Fruit fly (Drosophila melanogaster): ENCODE data around the gene NijA.

Gene NijA

dm6 chr3L:10709132-10709531 is 12.5 kb upstream of the NijA start (continued):
- peak; percentile 18 for TF ChIP-seq Ets21C (GFP tag; optimal IDR thresholded peaks at IDR 0.05)
- peak; percentile 12 for TF ChIP-seq Ets96B (tag; optimal IDR thresholded peaks at IDR 0.05)
- TF ChIP-seq ss (GFP tag; optimal IDR thresholded peaks at IDR 0.05): no peak
- peak; percentile 46 for TF ChIP-seq Hr39 (GFP tag; optimal IDR thresholded peaks at IDR 0.05)
- TF ChIP-seq CG4318 (GFP tag; optimal IDR thresholded peaks at IDR 0.05): peak; percentile 79
- peak; percentile 91 for TF ChIP-seq CG32006 (GFP tag; optimal IDR thresholded peaks at IDR 0.05)
- peak; percentile 50 for TF ChIP-seq CG11762 (GFP tag; optimal IDR thresholded peaks at IDR 0.05; ENCODE audit: insufficient read depth)
- TF ChIP-seq CG3032 (tag; optimal IDR thresholded peaks at IDR 0.05): peak; percentile 23
- peak; percentile 89 for TF ChIP-seq CG11902 (GFP tag; optimal IDR thresholded peaks at IDR 0.05)
- peak; percentile 86 for TF ChIP-seq Eip78C (GFP tag)
- peak; percentile 45 for TF ChIP-seq CG34406 (GFP tag; optimal IDR thresholded peaks at IDR 0.05)
- TF ChIP-seq Sox14 (GFP tag; optimal IDR thresholded peaks at IDR 0.05): peak; percentile 19
- TF ChIP-seq Hr4 (GFP tag; optimal IDR thresholded peaks at IDR 0.05): peak; percentile 78
- TF ChIP-seq OdsH (GFP tag; optimal IDR thresholded peaks at IDR 0.05): peak; percentile 72

DNA sequence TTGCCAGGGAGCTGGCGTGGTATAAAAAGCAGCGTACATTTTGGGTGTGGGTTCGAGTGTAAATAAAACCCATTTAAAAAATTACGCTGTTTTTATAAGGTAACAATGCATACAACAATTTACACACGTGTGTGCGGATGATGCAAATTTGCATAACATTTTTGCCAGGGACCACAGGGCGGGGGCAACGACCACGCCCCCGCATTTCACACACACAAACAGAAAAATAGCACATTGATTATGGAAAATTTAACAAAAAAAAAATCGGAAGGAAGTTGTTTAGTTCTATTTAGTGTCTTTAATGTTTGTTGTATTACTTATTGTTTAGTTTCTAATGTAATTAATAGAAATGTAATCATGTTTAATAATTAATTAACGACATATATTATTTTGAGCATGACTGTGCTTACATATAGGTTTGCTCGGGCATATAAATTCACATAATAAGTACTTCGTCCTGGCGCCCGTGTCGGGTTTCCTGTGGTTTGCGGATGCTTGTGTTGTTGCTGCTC is 7.9 kb upstream of the NijA start:
- TF ChIP-seq esn (GFP tag; optimal IDR thresholded peaks at IDR 0.05): peak; percentile 30
- peak; percentile 63 for TF ChIP-seq CG8119 (GFP tag; IDR thresholded peaks at IDR 0.05)
- no peak for TF ChIP-seq CG4318 (GFP tag; optimal IDR thresholded peaks at IDR 0.05)
- no peak for TF ChIP-seq Gug (GFP tag; IDR thresholded peaks at IDR 0.05)
- TF ChIP-seq fd85E (GFP tag; optimal IDR thresholded peaks at IDR 0.05): no peak
- TF ChIP-seq CG8319 (GFP tag; optimal IDR thresholded peaks at IDR 0.05): no peak
- TF ChIP-seq CG10669 (GFP tag; optimal IDR thresholded peaks at IDR 0.05): peak; percentile 34
- peak in 1 of 2 experiments; percentile 51 for TF ChIP-seq ss (GFP tag; optimal IDR thresholded peaks at IDR 0.05)
- TF ChIP-seq Eip78C (GFP tag): peak; percentile 70
- peak; percentile 40 for TF ChIP-seq CG15336 (GFP tag; IDR thresholded peaks at IDR 0.05)
- peak; percentile 16 for TF ChIP-seq Met (GFP tag; optimal IDR thresholded peaks at IDR 0.05)
- peak; percentile 23 for TF ChIP-seq OdsH (GFP tag; optimal IDR thresholded peaks at IDR 0.05)
- TF ChIP-seq CG11902 (GFP tag; optimal IDR thresholded peaks at IDR 0.05): no peak
- TF ChIP-seq Eip93F (GFP tag; optimal IDR thresholded peaks at IDR 0.05): no peak
- TF ChIP-seq CG16779 (tag; optimal IDR thresholded peaks at IDR 0.05): no peak
- no peak for TF ChIP-seq CG7368 (GFP tag; optimal IDR thresholded peaks at IDR 0.05)
- TF ChIP-seq Sox15 (GFP tag; optimal IDR thresholded peaks at IDR 0.05): no peak
- TF ChIP-seq Blimp-1 (GFP tag; optimal IDR thresholded peaks at IDR 0.05): no peak
- TF ChIP-seq salr (GFP tag; optimal IDR thresholded peaks at IDR 0.05): no peak
- peak; percentile 12 for TF ChIP-seq acj6 (GFP tag; optimal IDR thresholded peaks at IDR 0.05)
- TF ChIP-seq Sox14 (GFP tag; optimal IDR thresholded peaks at IDR 0.05): no peak
- TF ChIP-seq CG6792 (GFP tag; optimal IDR thresholded peaks at IDR 0.05): peak; percentile 13
- TF ChIP-seq CG1621 (tag; optimal IDR thresholded peaks at IDR 0.05): no peak
- TF ChIP-seq fd59A (GFP tag; optimal IDR thresholded peaks at IDR 0.05): peak; percentile 18
- no peak for TF ChIP-seq Ets21C (GFP tag; optimal IDR thresholded peaks at IDR 0.05)
- TF ChIP-seq achi (GFP tag; optimal IDR thresholded peaks at IDR 0.05): peak; percentile 20
- TF ChIP-seq Sox102F (GFP tag; optimal IDR thresholded peaks at IDR 0.05): peak; percentile 6
- TF ChIP-seq cyc (GFP tag; optimal IDR thresholded peaks at IDR 0.05): no peak
- TF ChIP-seq topi (GFP tag; optimal IDR thresholded peaks at IDR 0.05): no peak
- TF ChIP-seq CG6854 (GFP tag; optimal IDR thresholded peaks at IDR 0.05): no peak
- no peak for TF ChIP-seq Hr38 (GFP tag; optimal IDR thresholded peaks at IDR 0.05)
- peak; percentile 45; the same call in 1 of the 3 replicates for TF ChIP-seq eg (GFP tag; IDR thresholded peaks at IDR 0.05)
- no peak for TF ChIP-seq Hr4 (GFP tag; optimal IDR thresholded peaks at IDR 0.05)
- TF ChIP-seq CG6276 (GFP tag; optimal IDR thresholded peaks at IDR 0.05): no peak
- TF ChIP-seq CG34406 (GFP tag; optimal IDR thresholded peaks at IDR 0.05): peak; percentile 28
- TF ChIP-seq CG3919 (GFP tag; optimal IDR thresholded peaks at IDR 0.05): peak; percentile 23
- peak; percentile 51; the same call in 1 of the 3 replicates for TF ChIP-seq CG6163 (GFP tag; IDR thresholded peaks at IDR 0.05)
- TF ChIP-seq pdm3 (GFP tag; optimal IDR thresholded peaks at IDR 0.05): no peak
- TF ChIP-seq CG11294 (GFP tag; IDR thresholded peaks at IDR 0.05): no peak
- no peak for TF ChIP-seq Lpt (GFP tag; optimal IDR thresholded peaks at IDR 0.05)
- TF ChIP-seq CG9139 (GFP tag; optimal IDR thresholded peaks at IDR 0.05): no peak
- no peak for TF ChIP-seq Hr39 (GFP tag; optimal IDR thresholded peaks at IDR 0.05)
- TF ChIP-seq fkh (GFP tag; optimal IDR thresholded peaks at IDR 0.05): no peak
- TF ChIP-seq svp (GFP tag): peak; percentile 26
- peak; percentile 26 for TF ChIP-seq CG32006 (GFP tag; optimal IDR thresholded peaks at IDR 0.05)
